Worm (Caenorhabditis elegans): ENCODE measurements around the gene dss-1.

DNA sequence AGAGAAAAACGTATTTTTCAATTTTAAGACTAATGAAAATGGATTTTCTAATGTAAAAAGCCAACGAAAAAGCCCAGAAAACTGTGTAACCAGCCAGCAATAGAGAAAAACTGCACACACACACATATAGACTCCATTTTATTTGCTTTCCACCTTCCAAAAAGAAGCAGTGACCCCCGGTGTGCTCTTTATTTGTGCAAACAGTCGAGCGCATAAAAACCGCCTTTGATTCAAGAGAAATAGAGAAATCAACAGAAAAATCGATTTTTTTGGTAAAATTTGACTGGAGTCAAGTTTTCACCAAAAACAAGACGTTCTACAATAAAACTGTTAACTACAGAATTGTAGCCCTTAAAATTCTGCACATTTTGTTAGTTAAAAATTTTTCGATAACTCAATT is 32.5 kb upstream of the dss-1 start:
- TF ChIP-seq nhr-237 (tag; optimal IDR thresholded peaks at IDR 0.05) = no peak
- no peak for TF ChIP-seq unc-62 (GFP tag; optimal IDR thresholded peaks at IDR 0.05)
- no peak for TF ChIP-seq nhr-12 (tag; optimal IDR thresholded peaks at IDR 0.05)
- no peak for TF ChIP-seq pha-4 (tag; optimal IDR thresholded peaks at IDR 0.05)
- TF ChIP-seq snpc-4 (tag; optimal IDR thresholded peaks at IDR 0.05) = no peak
- TF ChIP-seq ceh-83 (GFP tag; optimal IDR thresholded peaks at IDR 0.05) = no peak
- TF ChIP-seq elt-1 (tag; optimal IDR thresholded peaks at IDR 0.05; ENCODE audit: borderline replicate concordance, insufficient read depth) = no peak
- TF ChIP-seq unc-39 (tag; optimal IDR thresholded peaks at IDR 0.05) = no peak
- no peak for TF ChIP-seq M03D4.4 (tag; optimal IDR thresholded peaks at IDR 0.05)
- no peak for TF ChIP-seq elt-3 (tag; optimal IDR thresholded peaks at IDR 0.05)

All from whole organism, mixed stage, embryonic.